Fruit fly (Drosophila melanogaster): ENCODE measurements around the gene CG5418.

Gene CG5418

DNA sequence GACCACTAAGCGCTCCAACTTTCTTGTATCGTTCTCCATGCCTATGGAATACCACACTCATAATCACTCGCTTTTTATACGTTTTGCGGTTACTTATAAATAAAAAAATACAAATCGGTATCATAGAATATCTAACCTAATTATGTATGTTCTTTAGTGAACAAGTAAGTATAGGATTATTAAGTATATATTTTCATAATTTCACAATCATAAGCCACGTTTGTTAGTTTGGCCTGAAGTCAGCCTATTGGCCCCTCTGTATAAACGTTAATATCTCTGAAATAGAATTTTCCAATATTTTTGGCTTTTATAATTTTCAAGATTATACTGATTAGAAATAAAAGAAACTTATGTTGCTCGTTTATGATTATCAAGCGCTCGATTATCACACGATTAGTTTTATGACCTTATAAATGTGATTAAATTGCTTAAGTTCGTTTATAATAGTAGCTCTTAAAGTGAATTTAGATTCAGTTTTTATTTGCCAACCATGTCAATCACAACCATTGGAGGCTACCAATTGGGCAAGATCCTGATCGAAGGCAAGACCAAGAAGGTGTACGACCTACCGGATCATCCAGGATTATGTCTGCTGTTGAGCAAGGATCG, at the start of gene CG5418:
Gene CG5418 (minus strand): TSS at position 51 of the 609 bp plus-strand sequence.
- TF ChIP-seq usp (GFP tag; optimal IDR thresholded peaks at IDR 0.05) (no peak), CG8478 (optimal IDR thresholded peaks at IDR 0.05) (no peak), EcR (GFP tag; optimal IDR thresholded peaks at IDR 0.05) (no peak), pan (optimal IDR thresholded peaks at IDR 0.05) (no peak), Dll (optimal IDR thresholded peaks at IDR 0.05) (no peak), psq (optimal IDR thresholded peaks at IDR 0.05) (no peak)

dm6 chr2L:12500405-12500804, 47.4 kb upstream of the CG5418 start:
- TF ChIP-seq EcR (GFP tag; optimal IDR thresholded peaks at IDR 0.05), result no peak
- no peak for TF ChIP-seq usp (GFP tag; optimal IDR thresholded peaks at IDR 0.05)
- no peak for TF ChIP-seq pan (optimal IDR thresholded peaks at IDR 0.05)
- no peak for TF ChIP-seq Dll (optimal IDR thresholded peaks at IDR 0.05)
- TF ChIP-seq CG8478 (optimal IDR thresholded peaks at IDR 0.05), result no peak
- TF ChIP-seq psq (optimal IDR thresholded peaks at IDR 0.05), result no peak

DNA sequence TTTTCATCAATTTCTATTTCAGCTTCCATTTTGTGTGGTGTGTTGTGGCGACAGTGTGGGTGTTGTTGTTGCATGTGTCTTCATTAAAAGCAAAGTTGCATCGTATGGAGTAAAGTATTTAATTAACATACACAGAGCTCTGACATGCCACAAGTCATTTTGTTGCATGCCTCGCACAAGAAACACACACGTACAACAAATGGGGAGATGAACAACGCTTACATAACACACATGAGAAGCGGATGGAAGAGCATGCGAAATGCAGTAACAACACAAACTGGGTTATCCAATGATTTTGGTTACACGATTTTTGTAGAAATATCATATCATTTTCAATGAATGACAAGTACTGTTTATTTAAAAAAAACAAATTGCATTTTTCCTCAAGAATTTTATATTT, 46.1 kb upstream of the CG5418 start:
- no peak for TF ChIP-seq Dll (optimal IDR thresholded peaks at IDR 0.05)
- TF ChIP-seq EcR (GFP tag; optimal IDR thresholded peaks at IDR 0.05), result no peak
- TF ChIP-seq psq (optimal IDR thresholded peaks at IDR 0.05), result no peak
- TF ChIP-seq CG8478 (optimal IDR thresholded peaks at IDR 0.05), result no peak
- no peak for TF ChIP-seq usp (GFP tag; optimal IDR thresholded peaks at IDR 0.05)
- no peak for TF ChIP-seq pan (optimal IDR thresholded peaks at IDR 0.05)

DNA sequence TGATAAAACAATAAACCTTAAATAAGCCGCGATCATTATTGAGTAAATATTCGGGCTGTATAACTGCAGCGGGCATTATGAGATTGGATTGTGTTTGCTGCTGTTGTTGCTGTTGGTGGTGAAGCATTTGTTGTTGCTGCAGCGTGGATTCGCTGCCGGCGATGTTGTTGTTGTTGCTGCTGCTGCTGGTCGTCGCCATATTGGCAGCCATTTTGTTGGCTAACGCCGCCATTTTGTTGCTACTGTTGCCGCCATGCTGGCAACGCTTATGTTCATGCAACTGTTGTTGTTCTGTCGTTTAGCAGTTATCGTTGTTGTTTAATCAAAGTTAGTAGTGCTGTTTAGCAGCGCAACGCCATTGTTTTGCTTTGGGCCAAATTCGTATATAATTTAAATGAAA, 45.5 kb upstream of the CG5418 start:
- TF ChIP-seq CG8478 (optimal IDR thresholded peaks at IDR 0.05), result no peak
- TF ChIP-seq usp (GFP tag; optimal IDR thresholded peaks at IDR 0.05), result no peak
- no peak for TF ChIP-seq EcR (GFP tag; optimal IDR thresholded peaks at IDR 0.05)
- no peak for TF ChIP-seq psq (optimal IDR thresholded peaks at IDR 0.05)
- no peak for TF ChIP-seq Dll (optimal IDR thresholded peaks at IDR 0.05)
- TF ChIP-seq pan (optimal IDR thresholded peaks at IDR 0.05), result no peak

DNA sequence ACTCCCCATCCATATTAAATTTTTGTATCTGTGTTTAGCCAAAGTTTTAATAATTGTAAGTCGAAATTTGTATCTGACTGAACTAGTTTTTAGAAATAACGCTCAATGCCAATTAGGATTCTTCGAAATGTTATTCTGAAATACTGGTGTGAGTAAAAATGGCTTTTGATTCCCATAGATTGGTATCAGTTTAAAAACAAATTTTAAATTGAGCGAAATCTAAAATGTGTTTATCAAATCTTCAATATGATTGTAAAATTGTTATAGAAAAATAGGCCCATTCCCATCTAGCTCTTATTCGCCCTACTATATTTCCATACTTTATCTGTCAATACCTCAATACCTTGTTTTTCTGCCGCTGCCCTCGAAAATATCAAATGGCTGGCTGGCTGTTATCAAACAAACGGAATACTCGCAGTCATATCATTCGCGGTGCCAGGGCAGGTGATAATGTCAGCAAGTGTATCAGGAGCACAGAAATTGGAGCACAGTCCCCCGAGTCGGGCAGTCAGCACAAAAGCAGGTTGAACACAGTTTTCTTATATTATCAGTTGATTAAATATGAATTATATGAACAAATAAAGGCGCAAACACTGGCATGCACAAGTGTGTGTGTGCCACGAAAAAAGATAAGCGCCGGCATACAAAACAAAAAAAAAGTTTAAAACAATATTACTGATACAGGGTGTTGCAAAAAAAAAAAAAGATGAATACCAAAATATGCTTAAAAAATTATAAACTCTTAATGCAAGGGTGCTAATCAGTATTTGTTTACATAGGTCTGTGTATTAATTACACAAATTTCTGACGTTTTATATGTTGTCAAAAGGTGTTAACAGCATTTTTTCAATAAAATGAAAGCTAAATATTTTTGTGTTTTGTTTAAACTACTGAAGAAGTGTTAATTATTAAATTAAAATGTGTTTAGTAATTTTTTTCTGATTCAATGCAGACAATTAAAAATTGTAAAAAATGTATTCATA, 44.5 kb upstream of the CG5418 start, which contains the start of gene t-cup:
Gene t-cup (minus strand): TSS at position 51 of the 983 bp plus-strand sequence.
- no peak for TF ChIP-seq psq (optimal IDR thresholded peaks at IDR 0.05)
- TF ChIP-seq usp (GFP tag; optimal IDR thresholded peaks at IDR 0.05), result no peak
- TF ChIP-seq EcR (GFP tag; optimal IDR thresholded peaks at IDR 0.05), result no peak
- no peak for TF ChIP-seq pan (optimal IDR thresholded peaks at IDR 0.05)

DNA sequence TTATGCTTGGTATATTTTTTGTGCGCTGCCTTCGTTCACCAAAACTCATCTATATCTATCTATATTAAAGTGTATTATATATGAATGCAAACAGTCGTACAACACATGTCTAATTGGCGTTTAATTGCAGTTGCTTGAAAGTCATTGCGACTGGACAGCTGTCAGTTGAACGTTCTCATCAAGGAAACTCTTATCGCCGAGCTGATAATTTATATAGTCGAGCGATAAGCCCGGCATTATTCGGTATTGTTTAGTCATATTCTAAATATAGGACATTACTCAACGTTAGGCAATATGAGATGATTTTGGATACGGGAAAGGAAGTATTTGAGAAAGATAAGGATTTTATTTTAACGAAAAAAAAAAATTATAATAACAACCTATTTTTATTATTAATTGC, 42.2 kb upstream of the CG5418 start:
- no peak for TF ChIP-seq pan (optimal IDR thresholded peaks at IDR 0.05)
- TF ChIP-seq CG8478 (optimal IDR thresholded peaks at IDR 0.05), result no peak
- TF ChIP-seq Dll (optimal IDR thresholded peaks at IDR 0.05), result no peak
- TF ChIP-seq psq (optimal IDR thresholded peaks at IDR 0.05), result no peak
- TF ChIP-seq EcR (GFP tag; optimal IDR thresholded peaks at IDR 0.05), result no peak
- no peak for TF ChIP-seq usp (GFP tag; optimal IDR thresholded peaks at IDR 0.05)

- no peak for TF ChIP-seq psq (optimal IDR thresholded peaks at IDR 0.05)
- TF ChIP-seq CG8478 (optimal IDR thresholded peaks at IDR 0.05), result no peak
- no peak for TF ChIP-seq usp (GFP tag; optimal IDR thresholded peaks at IDR 0.05)
- no peak for TF ChIP-seq pan (optimal IDR thresholded peaks at IDR 0.05)
- TF ChIP-seq Dll (optimal IDR thresholded peaks at IDR 0.05), result no peak
- TF ChIP-seq EcR (GFP tag; optimal IDR thresholded peaks at IDR 0.05), result no peak
Measured at dm6 chr2L:12493771-12494317, 40.8 kb upstream of the CG5418 start.

DNA sequence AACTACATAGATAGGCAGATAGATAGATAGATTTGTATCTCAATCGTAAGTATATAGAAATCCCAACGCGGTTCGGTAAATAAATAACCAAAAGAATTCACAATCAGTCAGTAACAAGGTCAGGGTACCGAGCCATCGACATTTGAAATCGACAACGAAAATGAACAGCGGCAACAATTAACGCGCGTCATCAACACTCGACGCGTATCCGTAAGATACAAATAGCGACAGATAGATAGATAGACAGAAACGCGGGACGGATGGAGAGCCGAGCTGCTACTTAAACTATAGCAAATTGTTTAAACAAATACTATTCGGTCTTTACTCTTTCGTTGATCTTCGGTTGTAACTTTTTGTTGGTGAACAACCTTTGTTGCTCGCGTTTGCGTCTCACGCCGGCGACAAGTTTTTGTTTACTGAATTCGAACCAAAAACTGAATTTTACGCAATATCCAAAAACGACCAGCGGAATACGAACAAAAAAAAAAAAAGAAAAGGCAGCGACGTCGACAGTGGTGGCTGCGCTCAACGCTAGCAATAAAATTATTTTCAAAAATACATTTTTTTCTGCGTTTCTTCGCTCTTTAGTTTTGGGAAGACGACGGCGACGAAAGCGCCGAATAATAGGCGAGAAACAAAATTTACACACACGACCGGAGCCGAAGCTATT, 40.2 kb upstream of the CG5418 start:
- TF ChIP-seq EcR (GFP tag; optimal IDR thresholded peaks at IDR 0.05), result no peak

DNA sequence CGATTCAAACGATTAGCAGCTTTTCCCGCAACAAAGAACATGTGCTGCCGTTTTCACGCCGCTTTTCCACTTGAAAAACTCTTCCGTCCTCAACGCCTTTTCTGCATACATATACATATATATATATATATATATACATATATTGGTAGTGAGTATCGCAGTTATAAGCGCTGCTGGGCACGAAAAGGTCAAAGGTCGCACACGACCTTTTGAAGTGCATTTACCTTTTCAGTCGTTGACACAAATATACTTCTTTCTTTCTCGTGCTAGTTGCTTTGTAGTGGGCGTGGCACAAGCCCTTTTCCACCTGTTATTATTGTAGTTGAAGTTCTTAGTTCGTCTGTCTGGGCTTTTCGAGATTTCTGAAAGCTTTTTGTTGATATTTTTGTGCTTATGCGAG, 36.4 kb upstream of the CG5418 start:
- TF ChIP-seq usp (GFP tag; optimal IDR thresholded peaks at IDR 0.05) (no peak), psq (optimal IDR thresholded peaks at IDR 0.05) (no peak), pan (optimal IDR thresholded peaks at IDR 0.05) (no peak)

- no peak for TF ChIP-seq EcR (GFP tag; optimal IDR thresholded peaks at IDR 0.05)
Measured at dm6 chr2L:12487823-12488222, 34.8 kb upstream of the CG5418 start.

- no peak for TF ChIP-seq EcR (GFP tag; optimal IDR thresholded peaks at IDR 0.05)
- no peak for TF ChIP-seq Dll (optimal IDR thresholded peaks at IDR 0.05)
- no peak for TF ChIP-seq pan (optimal IDR thresholded peaks at IDR 0.05)
- no peak for TF ChIP-seq usp (GFP tag; optimal IDR thresholded peaks at IDR 0.05)
- no peak for TF ChIP-seq psq (optimal IDR thresholded peaks at IDR 0.05)
- TF ChIP-seq CG8478 (optimal IDR thresholded peaks at IDR 0.05), result no peak
Measured at dm6 chr2L:12487311-12487710, 34.3 kb upstream of the CG5418 start.

All from whole organism.